Worm (Caenorhabditis elegans): ENCODE data around the gene C50F7.3.

DNA sequence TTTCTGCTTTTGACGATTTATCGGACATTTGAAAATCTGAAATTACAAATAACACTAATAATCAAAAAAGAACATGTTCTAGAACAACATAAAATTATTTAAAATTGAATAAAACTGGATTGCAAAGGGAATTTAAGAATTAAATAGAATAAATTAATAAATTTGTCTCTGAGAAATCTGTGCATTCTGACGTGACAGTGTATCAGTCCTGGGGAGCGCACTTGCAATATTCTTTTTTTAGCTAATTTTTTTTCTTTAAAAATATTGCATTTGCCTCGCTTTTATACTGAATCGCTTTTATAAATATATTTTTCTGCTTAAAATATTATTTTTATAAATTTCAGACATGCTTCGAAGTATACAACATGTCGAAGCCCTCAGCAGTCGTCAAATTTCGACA, 22.4 kb upstream of the C50F7.3 start, which contains the start of the genes mrpl-1, emc-6 and mrps-24:
- no peak for TF ChIP-seq zag-1 (tag; optimal IDR thresholded peaks at IDR 0.05)
- no peak for TF ChIP-seq snpc-4 (tag; optimal IDR thresholded peaks at IDR 0.05)
- no peak for TF ChIP-seq nhr-77 (tag; optimal IDR thresholded peaks at IDR 0.05)
- no peak for TF ChIP-seq ceh-32 (tag; optimal IDR thresholded peaks at IDR 0.05; ENCODE audit: poor library complexity)
- no peak for TF ChIP-seq fkh-10 (GFP tag; optimal IDR thresholded peaks at IDR 0.05)
- no peak for TF ChIP-seq ceh-82 (tag; optimal IDR thresholded peaks at IDR 0.05)
- peak; percentile 73 for TF ChIP-seq dpl-1 (GFP tag; optimal IDR thresholded peaks at IDR 0.05)
- no peak for TF ChIP-seq daf-12 (tag; optimal IDR thresholded peaks at IDR 0.05)
- TF ChIP-seq pqm-1 (tag; optimal IDR thresholded peaks at IDR 0.05): no peak
- no peak for TF ChIP-seq ama-1 (optimal IDR thresholded peaks at IDR 0.05)
- TF ChIP-seq lir-3 (tag; optimal IDR thresholded peaks at IDR 0.05): no peak
